Fruit fly (Drosophila melanogaster): ENCODE results near the gene Act5C.

The Act5C gene

DNA sequence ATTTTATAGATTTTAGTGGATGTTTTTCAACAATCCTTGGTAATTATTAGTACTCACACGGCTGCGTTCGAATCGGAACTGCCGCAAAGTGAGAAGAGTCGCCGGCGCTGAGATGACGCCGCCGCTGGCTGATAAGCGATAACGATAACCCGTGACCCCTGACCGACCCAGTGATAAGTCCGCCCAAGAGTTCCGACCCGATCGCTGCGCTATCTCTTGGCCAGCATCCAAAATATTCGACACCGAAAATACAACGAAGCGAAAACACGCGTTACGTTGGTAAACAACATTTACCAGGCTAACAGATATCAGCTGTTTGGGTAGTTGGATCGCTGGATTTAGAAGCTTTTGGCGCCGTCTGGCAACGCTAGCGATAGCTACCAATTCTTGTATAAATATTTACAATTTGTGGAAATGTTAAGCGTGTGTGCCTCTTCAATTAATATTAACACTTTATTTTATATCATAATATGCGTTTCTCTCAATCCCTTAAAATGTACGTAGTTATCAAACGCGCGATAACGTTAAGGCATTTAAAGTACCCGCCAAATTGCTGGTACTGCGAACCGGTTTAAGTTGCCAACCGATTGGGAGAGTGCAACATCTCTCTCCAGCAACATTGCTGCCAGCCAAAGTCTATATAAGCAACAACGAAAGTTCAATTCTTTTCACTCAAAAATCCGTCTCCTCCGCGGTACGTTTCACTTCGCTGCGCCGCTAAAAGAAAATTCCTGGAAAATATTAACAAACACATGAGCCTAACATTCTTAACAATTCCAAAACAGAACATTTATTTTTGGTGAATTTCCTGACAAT is 16.0 kb downstream of the Act5C start, which contains the start of the genes Shmt and CG3726 (continued):
- TF ChIP-seq CG12104 (GFP tag; optimal IDR thresholded peaks at IDR 0.05) (no peak), CG9797 (GFP tag; optimal IDR thresholded peaks at IDR 0.05) (no peak), CG3281 (GFP tag; optimal IDR thresholded peaks at IDR 0.05) (no peak), sug (tag; optimal IDR thresholded peaks at IDR 0.05) (peak; percentile 28), CG1233 (GFP tag; optimal IDR thresholded peaks at IDR 0.05) (peak; percentile 20), Trl (optimal IDR thresholded peaks at IDR 0.05) (peak; percentile 29 to 30), Trl (GFP tag; optimal IDR thresholded peaks at IDR 0.05) (no peak), CG17829 (tag; optimal IDR thresholded peaks at IDR 0.05) (no peak), CG6854 (GFP tag; optimal IDR thresholded peaks at IDR 0.05) (peak; percentile 21), Hr78 (GFP tag; optimal IDR thresholded peaks at IDR 0.05) (peak in 1 of 2 experiments; percentile 98), Fer1 (GFP tag; optimal IDR thresholded peaks at IDR 0.05) (peak; percentile 42), CG1603 (tag; optimal IDR thresholded peaks at IDR 0.05) (peak; percentile 0), ase (GFP tag; IDR thresholded peaks at IDR 0.05) (no peak), Lhr (GFP tag; optimal IDR thresholded peaks at IDR 0.05) (no peak), CG7372 (GFP tag; IDR thresholded peaks at IDR 0.05) (no peak), Sin3A (optimal IDR thresholded peaks at IDR 0.05) (peak; percentile 4), sima (GFP tag; optimal IDR thresholded peaks at IDR 0.05) (no peak), CG1024 (GFP tag; IDR thresholded peaks at IDR 0.05) (no peak), slbo (GFP tag; IDR thresholded peaks at IDR 0.05) (no peak), her (GFP tag; optimal IDR thresholded peaks at IDR 0.05) (peak; percentile 37), CG2129 (GFP tag; IDR thresholded peaks at IDR 0.05; ENCODE audit: partially characterized antibody) (no peak), CG33557 (GFP tag; optimal IDR thresholded peaks at IDR 0.05) (no peak), CG6272 (GFP tag; IDR thresholded peaks at IDR 0.05) (no peak), wdn (GFP tag; IDR thresholded peaks at IDR 0.05) (no peak), bbx (GFP tag; IDR thresholded peaks at IDR 0.05; ENCODE audit: partially characterized antibody) (peak; percentile 19; the same call in 1 of the 2 replicates), Stat92E (GFP tag; optimal IDR thresholded peaks at IDR 0.05) (peak in 1 of 3 experiments; percentile 36), insv (GFP tag; optimal IDR thresholded peaks at IDR 0.05) (no peak), CG15514 (GFP tag; optimal IDR thresholded peaks at IDR 0.05) (peak; percentile 45), CG34422 (GFP tag; IDR thresholded peaks at IDR 0.05) (no peak), Ets65A (GFP tag) (no peak), Sox102F (GFP tag; optimal IDR thresholded peaks at IDR 0.05) (no peak), CG2678 (tag; optimal IDR thresholded peaks at IDR 0.05) (peak; percentile 10), CG43689 (GFP tag; IDR thresholded peaks at IDR 0.05) (no peak), CG1792 (GFP tag; optimal IDR thresholded peaks at IDR 0.05) (no peak), gro (GFP tag; optimal IDR thresholded peaks at IDR 0.05) (no peak), CG4282 (GFP tag; optimal IDR thresholded peaks at IDR 0.05) (no peak), prd (optimal IDR thresholded peaks at IDR 0.05) (no peak), prd (GFP tag; IDR thresholded peaks at IDR 0.05) (no peak), CG12769 (tag; optimal IDR thresholded peaks at IDR 0.05) (peak; percentile 49), CG12071 (GFP tag; optimal IDR thresholded peaks at IDR 0.05) (peak; percentile 44), NfI (GFP tag; optimal IDR thresholded peaks at IDR 0.05) (no peak), pzg (GFP tag; optimal IDR thresholded peaks at IDR 0.05) (peak; percentile 24), sd (tag; optimal IDR thresholded peaks at IDR 0.05) (peak; percentile 23), Side (GFP tag; optimal IDR thresholded peaks at IDR 0.05) (no peak), lab (GFP tag; optimal IDR thresholded peaks at IDR 0.05) (peak; percentile 42), Hsf (GFP tag; optimal IDR thresholded peaks at IDR 0.05) (no peak), crc (GFP tag; optimal IDR thresholded peaks at IDR 0.05) (no peak), CG13296 (GFP tag; optimal IDR thresholded peaks at IDR 0.05) (peak; percentile 43), CrebB (tag; optimal IDR thresholded peaks at IDR 0.05) (peak; percentile 24), Hr3 (GFP tag; optimal IDR thresholded peaks at IDR 0.05) (no peak)

Data from whole organism, embryonic.